Fruit fly (Drosophila melanogaster) whole organism, embryonic: ENCODE measurements around the gene CG43248.

Source experiments
- CG12769 ChIP-seq: fragments of 200-800 bp; sonication (Bioruptor generic); optimal IDR thresholded peaks from 2 replicates; lab custom pipeline; 2019; ENCODE audit warnings: missing biosample characterization, mild to moderate bottlenecking, missing genetic modification characterization, moderate library complexity
- CG30431 ChIP-seq: fragments of 200-800 bp; sonication (Bioruptor generic); optimal IDR thresholded peaks from 2 replicates; lab custom pipeline; 2017; ENCODE audit warnings: missing biosample characterization, missing genetic modification characterization
- CG32532 ChIP-seq: fragments of 200-800 bp; sonication (Bioruptor generic); IDR thresholded peaks from 2 replicates; pipeline ENCODE4 v1.3.6; 2022; ENCODE audit warnings: missing biosample characterization, missing genetic modification characterization
- CG6791 ChIP-seq: fragments of 200-800 bp; sonication (Bioruptor generic); IDR thresholded peaks from 3 replicates; pipeline ENCODE4 v1.3.6; 2022; ENCODE audit warnings: missing biosample characterization, missing genetic modification characterization; ENCODE audit not compliant: partially characterized antibody
- Myb ChIP-seq: fragments of 200-800 bp; sonication (Bioruptor generic); optimal IDR thresholded peaks from 2 replicates; lab custom pipeline; 2016; ENCODE audit warnings: missing biosample characterization, missing genetic modification characterization
- Sox102F ChIP-seq: fragments of 200-800 bp; sonication (Bioruptor generic); optimal IDR thresholded peaks from 2 replicates; lab custom pipeline; 2018; ENCODE audit warnings: missing biosample characterization, mild to moderate bottlenecking, missing genetic modification characterization, moderate library complexity
- lmd ChIP-seq: fragments of 200-800 bp; sonication (Bioruptor generic); IDR thresholded peaks from 2 replicates; pipeline ENCODE4 v1.3.6; 2022; ENCODE audit warnings: missing biosample characterization, missing genetic modification characterization
- pzg ChIP-seq: fragments of 200-800 bp; sonication (Bioruptor generic); optimal IDR thresholded peaks from 3 replicates; lab custom pipeline; 2018; ENCODE audit warnings: missing biosample characterization, mild to moderate bottlenecking, missing genetic modification characterization, moderate library complexity

DNA sequence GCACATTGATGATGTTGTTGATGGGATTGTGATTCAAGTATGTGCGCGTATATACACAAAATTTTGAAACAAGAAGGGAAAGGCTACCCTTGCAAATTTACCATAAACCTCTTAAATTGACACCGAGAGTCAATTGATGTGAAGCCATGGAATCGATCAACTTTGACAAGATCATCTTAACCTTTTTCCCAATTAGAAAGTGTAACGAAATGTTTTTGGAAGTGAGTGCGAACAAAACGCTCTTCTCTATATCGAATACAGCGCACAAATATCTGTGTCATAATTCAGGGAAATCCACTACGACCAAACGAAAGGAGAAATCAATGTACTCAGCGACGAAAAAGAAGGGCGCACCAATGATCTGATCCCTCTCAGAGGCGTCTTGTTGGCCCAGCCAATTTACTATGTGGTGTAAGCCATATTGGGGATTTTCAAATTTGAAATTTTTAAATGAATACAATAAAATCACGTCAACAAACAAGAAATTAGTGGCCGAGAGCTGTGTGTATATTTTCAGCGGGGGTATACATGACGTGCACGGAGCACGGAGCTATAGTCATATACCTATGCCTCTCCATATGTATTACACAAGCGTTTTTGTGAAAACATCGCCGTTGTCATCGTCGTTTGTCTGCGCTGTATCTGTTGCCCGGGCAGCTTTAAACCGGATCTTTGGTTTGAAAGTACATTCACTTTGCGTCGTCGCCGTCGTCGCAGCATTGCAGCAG, 2.3 kb upstream of the CG43248 start:
- no peak; the same call in 1 of the 2 replicates for TF ChIP-seq CG32532 (GFP tag; lab: Robert Waterston, UW)
- peak; percentile 58 for TF ChIP-seq Sox102F (GFP tag; lab: Kevin White, UChicago)
- TF ChIP-seq CG30431 (GFP tag; lab: Kevin White, UChicago), result no peak
- TF ChIP-seq Myb, result no peak
- TF ChIP-seq CG6791, result no peak
- TF ChIP-seq CG12769 (tag; lab: Kevin White, UChicago), result no peak
- TF ChIP-seq pzg (GFP tag; lab: Kevin White, UChicago), result no peak
- TF ChIP-seq lmd, result peak; percentile 16; the same call in 1 of the 2 replicates
